Worm (Caenorhabditis elegans) whole organism, mixed stage, embryonic: ENCODE data around the gene obr-1.

Experiments
- ceh-43 ChIP-seq: fragments of 200-800 bp; sonication (Bioruptor generic); optimal IDR thresholded peaks from 2 replicates; lab custom pipeline; 2018; ENCODE audit warnings: mild to moderate bottlenecking, missing genetic modification characterization, moderate library complexity, missing compliant biosample characterization
- nhr-237 ChIP-seq: fragments of 150-350 bp; optimal IDR thresholded peaks from 2 replicates; lab custom pipeline; 2014; ENCODE audit warnings: missing biosample characterization, missing genetic modification characterization
- unc-62 ChIP-seq: fragments of 150-350 bp; optimal IDR thresholded peaks from 2 replicates; lab custom pipeline; 2014; ENCODE audit warnings: missing biosample characterization, missing genetic modification reagents, missing genetic modification characterization

DNA sequence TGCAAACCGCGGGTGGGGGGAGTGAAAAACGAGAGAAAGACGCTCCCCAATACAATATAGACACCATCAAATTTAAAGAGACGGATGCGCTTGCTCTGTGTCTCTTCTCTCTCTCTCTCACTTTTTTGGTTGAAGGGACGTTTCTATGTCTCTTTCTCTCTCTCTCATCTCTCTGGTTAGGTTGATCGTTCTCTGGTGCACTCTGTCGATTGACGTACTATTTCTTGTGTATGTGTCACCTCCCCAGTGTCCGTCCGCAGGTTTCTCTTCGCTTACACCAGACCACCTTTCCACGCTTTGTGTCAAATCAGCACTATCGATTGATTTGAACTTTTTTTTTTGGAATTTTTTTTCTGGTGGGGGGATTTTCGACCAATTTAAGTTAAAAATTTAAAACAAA lies 27.3 kb downstream of the obr-1 start:
- peak; percentile 93 for TF ChIP-seq unc-62 (GFP tag; lab: Kevin White, UChicago)
- peak; percentile 41 for TF ChIP-seq nhr-237 (tag; lab: Kevin White, UChicago)
- no peak for TF ChIP-seq ceh-43
